Fruit fly (Drosophila melanogaster) whole organism, pupa: Measurements from ENCODE around the gene CG9920.

ENCODE experiments used
- CG15710 ChIP-seq: fragments of 200-800 bp; sonication (Bioruptor generic); optimal IDR thresholded peaks from 2 replicates; lab custom pipeline; 2018; ENCODE audit warnings: missing biosample characterization, mild to moderate bottlenecking, missing genetic modification characterization, moderate library complexity
- CG17806 ChIP-seq: fragments of 200-800 bp; sonication (Bioruptor generic); optimal IDR thresholded peaks from 2 replicates; lab custom pipeline; 2018; ENCODE audit warnings: missing biosample characterization, mild to moderate bottlenecking, missing genetic modification characterization, moderate library complexity
- CG8159 ChIP-seq: fragments of 200-800 bp; sonication (Bioruptor generic); optimal IDR thresholded peaks from 3 replicates; lab custom pipeline; 2018; ENCODE audit warnings: missing biosample characterization, mild to moderate bottlenecking, missing genetic modification characterization, moderate library complexity
- EcR ChIP-seq: fragments of 200-800 bp; sonication (Bioruptor generic); optimal IDR thresholded peaks from 3 replicates; lab custom pipeline; 2019; ENCODE audit warnings: missing biosample characterization, missing genetic modification characterization, mild to moderate bottlenecking, moderate library complexity, missing genetic modification reagents
- Ets98B ChIP-seq: fragments of 200-800 bp; sonication (Bioruptor generic); IDR thresholded peaks from 2 replicates; pipeline ENCODE4 v1.3.6; 2022; ENCODE audit warnings: missing biosample characterization, missing genetic modification characterization
- gl ChIP-seq: fragments of 200-800 bp; sonication (Bioruptor generic); optimal IDR thresholded peaks from 2 replicates; lab custom pipeline; 2018; ENCODE audit warnings: missing biosample characterization, mild to moderate bottlenecking, missing genetic modification characterization

DNA sequence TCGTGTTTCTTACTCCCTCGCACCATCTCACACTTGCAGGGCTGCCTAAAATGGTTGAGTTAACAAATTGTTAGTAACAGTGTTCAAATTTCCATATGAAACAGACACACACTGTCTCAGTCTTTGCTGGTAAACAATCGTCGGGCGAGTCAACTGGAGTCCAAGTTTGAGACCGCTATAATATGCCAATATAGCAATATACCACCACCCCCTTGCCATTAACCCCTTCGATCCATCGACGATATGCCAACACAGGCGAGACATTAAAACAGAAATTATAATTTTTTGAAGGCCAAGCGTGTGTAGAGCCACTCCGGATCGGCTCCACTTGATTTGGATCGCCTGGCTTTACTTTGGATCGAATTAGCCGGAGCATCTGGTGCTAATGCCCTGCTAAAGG lies 43.8 kb downstream of the CG9920 start:
- no peak for TF ChIP-seq CG15710 (tag; lab: Kevin White, UChicago)
- no peak for TF ChIP-seq gl (tag; lab: Kevin White, UChicago)
- TF ChIP-seq CG8159 (tag; lab: Kevin White, UChicago) = no peak
- no peak for TF ChIP-seq CG17806 (tag; lab: Kevin White, UChicago)
- TF ChIP-seq EcR (GFP tag; lab: Kevin White, UChicago) = no peak
- TF ChIP-seq Ets98B (GFP tag; lab: Robert Waterston, UW) = no peak
